Worm (Caenorhabditis elegans) whole organism, L1 larva: ENCODE measurements around the gene T04C9.3.
A peak's percentile ranks its signal among the peaks of the same experiment; 100 is the strongest.

Experiments used
- C16A3.4 ChIP-seq: fragments of 150-350 bp; optimal IDR thresholded peaks from 2 replicates; lab custom pipeline; 2014; ENCODE audit warnings: missing biosample characterization, missing genetic modification characterization
- Y116A8C.19 ChIP-seq: sonication (generic microtip); optimal IDR thresholded peaks from 2 replicates; lab custom pipeline; 2016; ENCODE audit warnings: missing compliant biosample characterization, missing genetic modification characterization, borderline replicate concordance
- aly-2 ChIP-seq: fragments of 150-350 bp; optimal IDR thresholded peaks from 2 replicates; lab custom pipeline; 2014; ENCODE audit warnings: missing biosample characterization, missing genetic modification characterization
- ceh-63 ChIP-seq: fragments of 200-800 bp; sonication (Bioruptor generic); optimal IDR thresholded peaks from 2 replicates; lab custom pipeline; 2018; ENCODE audit warnings: mild to moderate bottlenecking, missing genetic modification characterization, missing compliant biosample characterization
- ceh-8 ChIP-seq: fragments of 200-800 bp; sonication (Bioruptor generic); optimal IDR thresholded peaks from 2 replicates; lab custom pipeline; 2018; ENCODE audit warnings: mild to moderate bottlenecking, missing genetic modification characterization, moderate library complexity, missing compliant biosample characterization
- ces-1 ChIP-seq: fragments of 150-350 bp; optimal IDR thresholded peaks from 2 replicates; lab custom pipeline; 2014; ENCODE audit warnings: missing biosample characterization, missing genetic modification reagents, missing genetic modification characterization
- dsc-1 ChIP-seq: sonication (generic microtip); optimal IDR thresholded peaks from 2 replicates; lab custom pipeline; 2016; ENCODE audit warnings: mild to moderate bottlenecking, missing genetic modification characterization, missing compliant biosample characterization
- efl-1 ChIP-seq, 4 experiments: fragments of 150-350 bp; optimal IDR thresholded peaks in 3 of 4; peaks in 1 of 4; 1 replicate in 1 of 4; 2 replicates in 3 of 4; lab custom pipeline; 2014; ENCODE audit warnings: missing biosample characterization in 2 of 4, missing genetic modification characterization in 2 of 4, missing genetic modification reagents in 2 of 4
- fkh-10 ChIP-seq: sonication (generic microtip); optimal IDR thresholded peaks from 2 replicates; lab custom pipeline; 2017; ENCODE audit warnings: missing biosample characterization, missing genetic modification reagents, missing genetic modification characterization
- fkh-4 ChIP-seq: sonication (generic microtip); optimal IDR thresholded peaks from 2 replicates; lab custom pipeline; 2016; ENCODE audit warnings: missing compliant biosample characterization, missing genetic modification characterization, borderline replicate concordance
- fkh-8 ChIP-seq: sonication (generic microtip); optimal IDR thresholded peaks from 2 replicates; lab custom pipeline; 2016; ENCODE audit warnings: mild to moderate bottlenecking, missing genetic modification characterization, missing compliant biosample characterization
- grh-1 ChIP-seq: fragments of 200-800 bp; sonication (Bioruptor generic); IDR thresholded peaks from 2 replicates; pipeline ENCODE4 v1.3.6; 2022; ENCODE audit warnings: missing genetic modification reagents, missing genetic modification characterization, missing compliant biosample characterization
- hpl-2 ChIP-seq: fragments of 150-350 bp; optimal IDR thresholded peaks from 2 replicates; lab custom pipeline; 2014; ENCODE audit warnings: missing biosample characterization, missing genetic modification reagents, missing genetic modification characterization
- irx-1 ChIP-seq: sonication (generic microtip); optimal IDR thresholded peaks from 2 replicates; lab custom pipeline; 2016; ENCODE audit warnings: missing genetic modification characterization, missing compliant biosample characterization
- isw-1 ChIP-seq: fragments of 200-800 bp; sonication (Bioruptor generic); IDR thresholded peaks from 2 replicates; pipeline ENCODE4 v1.3.6; 2022; ENCODE audit warnings: missing genetic modification characterization, missing compliant biosample characterization
- jun-1 ChIP-seq: fragments of 150-350 bp; optimal IDR thresholded peaks from 2 replicates; lab custom pipeline; 2014; ENCODE audit warnings: missing biosample characterization, missing genetic modification reagents, missing genetic modification characterization
- lin-14 ChIP-seq: fragments of 200-800 bp; sonication (Bioruptor generic); optimal IDR thresholded peaks from 2 replicates; lab custom pipeline; 2018; ENCODE audit warnings: mild to moderate bottlenecking, missing genetic modification characterization, moderate library complexity, missing compliant biosample characterization
- lin-15B ChIP-seq: fragments of 150-350 bp; sonication (generic microtip); optimal IDR thresholded peaks from 3 replicates; lab custom pipeline; 2014; ENCODE audit warnings: missing biosample characterization, missing genetic modification characterization
- lin-35 ChIP-seq, 2 experiments: fragments of 150-350 bp; optimal IDR thresholded peaks; 2 replicates each; lab custom pipeline; 2014; ENCODE audit warnings: missing biosample characterization in 2 of 2, missing genetic modification characterization in 2 of 2, missing genetic modification reagents in 2 of 2
- lin-39 ChIP-seq: fragments of 150-350 bp; optimal IDR thresholded peaks from 2 replicates; lab custom pipeline; 2014; ENCODE audit warnings: missing biosample characterization, missing genetic modification reagents, missing genetic modification characterization
- lsy-2 ChIP-seq, 2 experiments: fragments of 150-350 bp; optimal IDR thresholded peaks; 2 replicates each; lab custom pipeline; 2014; ENCODE audit warnings: missing biosample characterization in 2 of 2, missing genetic modification characterization in 2 of 2
- mab-9 ChIP-seq: fragments of 200-800 bp; sonication (Bioruptor generic); IDR thresholded peaks from 2 replicates; pipeline ENCODE4 v1.3.6; 2022; ENCODE audit warnings: missing genetic modification reagents, missing genetic modification characterization, missing compliant biosample characterization
- nhr-19 ChIP-seq: fragments of 200-800 bp; sonication (Bioruptor generic); conservative IDR thresholded peaks from 2 replicates; pipeline ENCODE4 v1.3.6; 2022; ENCODE audit warnings: missing genetic modification characterization, missing compliant biosample characterization
- nhr-237 ChIP-seq: fragments of 150-350 bp; optimal IDR thresholded peaks from 2 replicates; lab custom pipeline; 2014; ENCODE audit warnings: missing biosample characterization, missing genetic modification characterization
- nhr-47 ChIP-seq: sonication (generic microtip); optimal IDR thresholded peaks from 2 replicates; lab custom pipeline; 2016; ENCODE audit warnings: mild to moderate bottlenecking, missing genetic modification characterization, moderate library complexity, missing compliant biosample characterization
- nhr-76 ChIP-seq: sonication (generic microtip); optimal IDR thresholded peaks from 2 replicates; lab custom pipeline; 2017; ENCODE audit warnings: missing biosample characterization, missing genetic modification characterization
- nhr-77 ChIP-seq: fragments of 150-350 bp; optimal IDR thresholded peaks from 2 replicates; lab custom pipeline; 2014; ENCODE audit warnings: missing biosample characterization, missing genetic modification characterization
- nhr-85 ChIP-seq: sonication (generic microtip); peaks from one replicate; lab custom pipeline; 2016; ENCODE audit warnings: missing genetic modification characterization, inconsistent platforms, missing compliant biosample characterization
- nhr-90 ChIP-seq: sonication (generic microtip); optimal IDR thresholded peaks from 2 replicates; lab custom pipeline; 2016; ENCODE audit warnings: mild to moderate bottlenecking, missing genetic modification characterization, missing compliant biosample characterization; ENCODE audit not compliant: poor library complexity
- pag-3 ChIP-seq: sonication (generic microtip); optimal IDR thresholded peaks from 2 replicates; lab custom pipeline; 2017; ENCODE audit warnings: missing genetic modification characterization, mild to moderate bottlenecking, missing compliant biosample characterization, antibody characterized with exemption, borderline replicate concordance; ENCODE audit not compliant: insufficient read depth
- pqm-1 ChIP-seq: sonication (generic microtip); optimal IDR thresholded peaks from 3 replicates; lab custom pipeline; 2017; ENCODE audit warnings: missing biosample characterization, missing genetic modification characterization
- rnt-1 ChIP-seq: sonication (generic microtip); optimal IDR thresholded peaks from 2 replicates; lab custom pipeline; 2016; ENCODE audit warnings: mild to moderate bottlenecking, missing genetic modification characterization, moderate library complexity, missing compliant biosample characterization
- snpc-4 ChIP-seq: fragments of 150-350 bp; optimal IDR thresholded peaks from 2 replicates; lab custom pipeline; 2014; ENCODE audit warnings: missing biosample characterization, missing genetic modification characterization
- snu-23 ChIP-seq: sonication (generic microtip); optimal IDR thresholded peaks from 2 replicates; lab custom pipeline; 2016; ENCODE audit warnings: missing genetic modification characterization, missing compliant biosample characterization
- sox-4 ChIP-seq: sonication (generic microtip); optimal IDR thresholded peaks from 2 replicates; lab custom pipeline; 2016; ENCODE audit warnings: missing genetic modification characterization, missing compliant biosample characterization
- sup-37 ChIP-seq: fragments of 200-800 bp; sonication (Bioruptor generic); optimal IDR thresholded peaks from 2 replicates; lab custom pipeline; 2018; ENCODE audit warnings: mild to moderate bottlenecking, missing genetic modification characterization, missing compliant biosample characterization
- swsn-7 ChIP-seq: sonication (generic microtip); optimal IDR thresholded peaks from 2 replicates; lab custom pipeline; 2016; ENCODE audit warnings: missing genetic modification characterization, missing compliant biosample characterization
- tlp-1 ChIP-seq: fragments of 150-350 bp; optimal IDR thresholded peaks from 2 replicates; lab custom pipeline; 2014; ENCODE audit warnings: missing biosample characterization, missing genetic modification characterization
- unc-30 ChIP-seq: sonication (generic microtip); optimal IDR thresholded peaks from 2 replicates; lab custom pipeline; 2017; ENCODE audit warnings: missing biosample characterization, missing genetic modification characterization
- unc-62 ChIP-seq: fragments of 150-350 bp; optimal IDR thresholded peaks from 2 replicates; lab custom pipeline; 2014; ENCODE audit warnings: missing biosample characterization, missing genetic modification reagents, missing genetic modification characterization
- unc-86 ChIP-seq: sonication (generic microtip); optimal IDR thresholded peaks from 2 replicates; lab custom pipeline; 2016; ENCODE audit warnings: missing genetic modification characterization, missing compliant biosample characterization
- unc-98 ChIP-seq: fragments of 200-800 bp; sonication (Bioruptor generic); IDR thresholded peaks from 2 replicates; pipeline ENCODE4 v1.3.6; 2022; ENCODE audit warnings: missing genetic modification characterization, missing compliant biosample characterization
- zip-4 ChIP-seq: fragments of 200-800 bp; sonication (Bioruptor generic); optimal IDR thresholded peaks from 2 replicates; lab custom pipeline; 2018; ENCODE audit warnings: mild to moderate bottlenecking, missing genetic modification characterization, moderate library complexity, missing compliant biosample characterization

Gene T04C9.3

ce11 chrIII:5991142-5991930 lies 5.9 kb downstream of the T04C9.3 start, which contains the start of gene T04C9.2:
Gene T04C9.2, plus strand, starts transcription at chrIII:5991880.
- TF ChIP-seq rnt-1 (no peak), fkh-10 (GFP tag; lab: Kevin White, UChicago) (peak; percentile 37), lin-14 (peak; percentile 55), unc-86 (no peak), lsy-2 (tag; optimal IDR thresholded peaks at IDR 0.05; lab: Kevin White, UChicago) (peak in 1 of 2 experiments; percentile 7), zip-4 (no peak), irx-1 (no peak)

ce11 chrIII:5992043-5992442 lies 6.6 kb downstream of the T04C9.3 start:
- TF ChIP-seq lsy-2 (tag; optimal IDR thresholded peaks at IDR 0.05; lab: Kevin White, UChicago) (peak in 1 of 2 experiments; percentile 17), lin-14 (peak; percentile 66), mab-9 (no peak), fkh-10 (GFP tag; lab: Kevin White, UChicago) (peak; percentile 79), ces-1 (peak; percentile 53), C16A3.4 (no peak), tlp-1 (tag; lab: Kevin White, UChicago) (no peak), unc-30 (tag; lab: Kevin White, UChicago) (no peak)

- no peak for TF ChIP-seq lin-39
- TF ChIP-seq ceh-63, result no peak
- no peak for TF ChIP-seq tlp-1 (tag; lab: Kevin White, UChicago)
- TF ChIP-seq aly-2, result no peak
- TF ChIP-seq nhr-19 (GFP tag; lab: Robert Waterston, UW), result no peak
- TF ChIP-seq lin-15B (tag; lab: Kevin White, UChicago), result no peak
- no peak for TF ChIP-seq isw-1 (GFP tag; lab: Robert Waterston, UW)
- no peak for TF ChIP-seq pqm-1
- TF ChIP-seq nhr-85 (tag; lab: Kevin White, UChicago), result no peak
- no peak for TF ChIP-seq jun-1 (tag; lab: Kevin White, UChicago)
- no peak for TF ChIP-seq mab-9
- no peak for TF ChIP-seq snpc-4 (tag; lab: Kevin White, UChicago)
Observed at ce11 chrIII:5992913-5993312, 7.5 kb downstream of the T04C9.3 start, which contains the start of gene T04C9.1. Gene T04C9.1, plus strand, starts transcription at chrIII:5993213.

ce11 chrIII:5998640-5999039 lies 13.2 kb downstream of the T04C9.3 start:
- TF ChIP-seq nhr-90 (tag; lab: Kevin White, UChicago) (no peak), unc-86 (peak; percentile 67), snu-23 (no peak), pag-3 (no peak), lin-14 (peak; percentile 55), mab-9 (0 out of 2 replicates have a peak, but pooled peaks have one; percentile 7), isw-1 (GFP tag; lab: Robert Waterston, UW) (no peak), fkh-8 (tag; lab: Kevin White, UChicago) (peak; percentile 36), efl-1 (optimal IDR thresholded peaks at IDR 0.05; lab: Kevin White, UChicago) (no peak), efl-1 (GFP tag; optimal IDR thresholded peaks at IDR 0.05 in 1 of 2; lab: Kevin White, UChicago) (no peak), fkh-4 (tag; lab: Kevin White, UChicago) (no peak), dsc-1 (no peak), ceh-8 (GFP tag; lab: Kevin White, UChicago) (peak; percentile 37), nhr-76 (no peak), hpl-2 (no peak), unc-98 (GFP tag; lab: Robert Waterston, UW) (no peak), nhr-237 (no peak), tlp-1 (tag; lab: Kevin White, UChicago) (no peak), nhr-19 (GFP tag; lab: Robert Waterston, UW) (no peak)

ce11 chrIII:5999629-6000028 lies 14.2 kb downstream of the T04C9.3 start:
- TF ChIP-seq nhr-47 (tag; lab: Kevin White, UChicago), result peak; percentile 17
- no peak for TF ChIP-seq lin-39
- no peak for TF ChIP-seq Y116A8C.19 (tag; lab: Kevin White, UChicago)
- 0 out of 2 replicates have a peak, but pooled peaks have one; percentile 2 for TF ChIP-seq nhr-19 (GFP tag; lab: Robert Waterston, UW)
- TF ChIP-seq sup-37 (GFP tag; lab: Kevin White, UChicago), result no peak
- peak in 1 of 2 experiments; percentile 35 for TF ChIP-seq lin-35 (GFP tag; optimal IDR thresholded peaks at IDR 0.05; lab: Kevin White, UChicago)
- TF ChIP-seq efl-1 (optimal IDR thresholded peaks at IDR 0.05; lab: Kevin White, UChicago), result peak in 1 of 2 experiments; percentile 20
- no peak for TF ChIP-seq efl-1 (GFP tag; optimal IDR thresholded peaks at IDR 0.05 in 1 of 2; lab: Kevin White, UChicago)
- 0 out of 2 replicates have a peak, but pooled peaks have one; percentile 7 for TF ChIP-seq isw-1 (GFP tag; lab: Robert Waterston, UW)
- TF ChIP-seq snu-23, result peak; percentile 25
- TF ChIP-seq unc-62 (GFP tag; lab: Kevin White, UChicago), result no peak
- no peak for TF ChIP-seq sox-4 (tag; lab: Kevin White, UChicago)
- no peak for TF ChIP-seq pag-3
- TF ChIP-seq nhr-77, result no peak
- no peak for TF ChIP-seq grh-1 (GFP tag; lab: Robert Waterston, UW)
- TF ChIP-seq jun-1 (tag; lab: Kevin White, UChicago), result no peak
- peak; percentile 23 for TF ChIP-seq swsn-7
